Worm (Caenorhabditis elegans) whole organism, L3 larva: ENCODE measurements around the gene E01G4.6.

Experiments used
- R02D3.7 ChIP-seq: fragments of 150-350 bp; optimal IDR thresholded peaks from 2 replicates; lab custom pipeline; 2014; ENCODE audit warnings: missing biosample characterization, missing genetic modification characterization
- ama-1 ChIP-seq: fragments of 150-350 bp; optimal IDR thresholded peaks from 2 replicates; lab custom pipeline; 2018
- ceh-16 ChIP-seq: sonication (generic microtip); optimal IDR thresholded peaks from 2 replicates; lab custom pipeline; 2017; ENCODE audit warnings: missing biosample characterization, missing genetic modification characterization
- ceh-82 ChIP-seq: fragments of 150-350 bp; optimal IDR thresholded peaks from 2 replicates; lab custom pipeline; 2014; ENCODE audit warnings: missing biosample characterization, missing genetic modification characterization
- ceh-9 ChIP-seq: sonication (generic microtip); optimal IDR thresholded peaks from 2 replicates; lab custom pipeline; 2018; ENCODE audit warnings: missing biosample characterization, missing genetic modification characterization
- daf-12 ChIP-seq: fragments of 150-350 bp; optimal IDR thresholded peaks from 2 replicates; lab custom pipeline; 2014; ENCODE audit warnings: missing biosample characterization, missing genetic modification reagents, missing genetic modification characterization
- egl-27 ChIP-seq: sonication (generic microtip); optimal IDR thresholded peaks from 4 replicates; lab custom pipeline; 2017; ENCODE audit warnings: missing biosample characterization, missing genetic modification reagents, missing genetic modification characterization
- egl-5 ChIP-seq: fragments of 150-350 bp; optimal IDR thresholded peaks from 2 replicates; lab custom pipeline; 2017; ENCODE audit warnings: missing biosample characterization, missing genetic modification reagents, missing genetic modification characterization, inconsistent platforms
- elt-2 ChIP-seq: sonication (generic microtip); optimal IDR thresholded peaks from 2 replicates; lab custom pipeline; 2016; ENCODE audit warnings: missing genetic modification reagents, mild to moderate bottlenecking, missing genetic modification characterization, missing compliant biosample characterization
- eor-1 ChIP-seq, 2 experiments: fragments of 150-350 bp; optimal IDR thresholded peaks; 2 replicates each; lab custom pipeline; 2014 to 2018; ENCODE audit warnings: missing biosample characterization in 2 of 2, missing genetic modification characterization in 2 of 2
- fkh-2 ChIP-seq: fragments of 150-350 bp; optimal IDR thresholded peaks from 2 replicates; lab custom pipeline; 2014; ENCODE audit warnings: missing biosample characterization, missing genetic modification reagents, missing genetic modification characterization
- fos-1 ChIP-seq: fragments of 150-350 bp; optimal IDR thresholded peaks from 2 replicates; lab custom pipeline; 2014; ENCODE audit warnings: missing biosample characterization, missing genetic modification characterization
- jun-1 ChIP-seq: fragments of 150-350 bp; optimal IDR thresholded peaks from 2 replicates; lab custom pipeline; 2014; ENCODE audit warnings: missing biosample characterization, missing genetic modification reagents, missing genetic modification characterization
- lin-39 ChIP-seq: fragments of 150-350 bp; optimal IDR thresholded peaks from 2 replicates; lab custom pipeline; 2018; ENCODE audit warnings: missing biosample characterization, missing genetic modification reagents, missing genetic modification characterization
- mdl-1 ChIP-seq: fragments of 150-350 bp; optimal IDR thresholded peaks from 2 replicates; lab custom pipeline; 2014; ENCODE audit warnings: missing biosample characterization, missing genetic modification characterization
- nfya-1 ChIP-seq: sonication (generic microtip); optimal IDR thresholded peaks from 2 replicates; lab custom pipeline; 2017; ENCODE audit warnings: missing genetic modification characterization, mild to moderate bottlenecking, missing compliant biosample characterization, antibody characterized with exemption, moderate library complexity; ENCODE audit not compliant: insufficient read depth
- nhr-11 ChIP-seq: fragments of 150-350 bp; optimal IDR thresholded peaks from 2 replicates; lab custom pipeline; 2014; ENCODE audit warnings: missing biosample characterization, missing genetic modification characterization
- nhr-23 ChIP-seq: fragments of 150-350 bp; optimal IDR thresholded peaks from 2 replicates; lab custom pipeline; 2014; ENCODE audit warnings: missing biosample characterization, missing genetic modification reagents, missing genetic modification characterization
- nhr-25 ChIP-seq: sonication (generic microtip); optimal IDR thresholded peaks from 2 replicates; lab custom pipeline; 2017; ENCODE audit warnings: missing biosample characterization, missing genetic modification characterization
- nhr-28 ChIP-seq: fragments of 150-350 bp; optimal IDR thresholded peaks from 2 replicates; lab custom pipeline; 2014; ENCODE audit warnings: missing biosample characterization, missing genetic modification characterization
- nhr-43 ChIP-seq: sonication (generic microtip); optimal IDR thresholded peaks from 2 replicates; lab custom pipeline; 2016; ENCODE audit warnings: mild to moderate bottlenecking, missing genetic modification characterization, missing compliant biosample characterization; ENCODE audit not compliant: poor library complexity, severe bottlenecking
- nhr-67 ChIP-seq: fragments of 150-350 bp; optimal IDR thresholded peaks from 2 replicates; lab custom pipeline; 2014; ENCODE audit warnings: missing biosample characterization, missing genetic modification characterization
- nhr-77 ChIP-seq: fragments of 150-350 bp; optimal IDR thresholded peaks from 2 replicates; lab custom pipeline; 2014; ENCODE audit warnings: missing biosample characterization, missing genetic modification characterization
- pha-4 ChIP-seq: fragments of 150-350 bp; optimal IDR thresholded peaks from 2 replicates; lab custom pipeline; 2014; ENCODE audit warnings: missing biosample characterization, missing genetic modification reagents, missing genetic modification characterization
- pqm-1 ChIP-seq: fragments of 150-350 bp; optimal IDR thresholded peaks from 2 replicates; lab custom pipeline; 2017; ENCODE audit warnings: missing biosample characterization, missing genetic modification characterization, inconsistent platforms
- skn-1 ChIP-seq: fragments of 150-350 bp; optimal IDR thresholded peaks from 2 replicates; lab custom pipeline; 2014; ENCODE audit warnings: missing biosample characterization, missing genetic modification characterization
- unc-39 ChIP-seq: sonication (generic microtip); optimal IDR thresholded peaks from 4 replicates; lab custom pipeline; 2017; ENCODE audit warnings: missing biosample characterization, missing genetic modification characterization
- zag-1 ChIP-seq: fragments of 150-350 bp; optimal IDR thresholded peaks from 2 replicates; lab custom pipeline; 2014; ENCODE audit warnings: missing biosample characterization, missing genetic modification characterization
- ztf-11 ChIP-seq: fragments of 150-350 bp; optimal IDR thresholded peaks from 2 replicates; lab custom pipeline; 2014; ENCODE audit warnings: missing biosample characterization, missing genetic modification characterization

Gene E01G4.6

DNA sequence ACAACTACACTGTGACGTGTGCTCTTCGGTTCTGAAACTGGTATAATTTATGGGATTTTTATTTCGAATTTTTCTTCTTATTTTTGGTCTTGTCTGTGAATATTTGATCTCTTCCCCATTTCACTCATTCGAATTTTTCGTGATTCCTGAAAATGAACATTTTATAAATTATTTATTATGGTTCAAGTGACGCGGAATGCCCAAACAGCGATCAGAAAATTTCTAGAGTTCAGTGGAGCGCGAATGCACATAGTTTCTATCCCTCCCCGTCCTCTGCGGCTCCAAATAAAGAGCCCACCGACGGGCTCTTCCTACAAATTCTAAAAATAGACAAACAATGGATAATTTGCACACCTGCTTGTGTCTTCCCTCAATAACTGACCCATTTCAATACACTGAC is 21.4 kb downstream of the E01G4.6 start, which contains the start of gene F54F11.1:
TSS of gene F54F11.1 (plus strand) at position 301 of the 400 bp plus-strand sequence.
- TF ChIP-seq skn-1 (tag; lab: Kevin White, UChicago), result no peak
- TF ChIP-seq nhr-23 (tag; lab: Kevin White, UChicago), result no peak
- no peak for TF ChIP-seq nhr-77 (tag; lab: Kevin White, UChicago)
- no peak for TF ChIP-seq pha-4 (tag; lab: Kevin White, UChicago)

DNA sequence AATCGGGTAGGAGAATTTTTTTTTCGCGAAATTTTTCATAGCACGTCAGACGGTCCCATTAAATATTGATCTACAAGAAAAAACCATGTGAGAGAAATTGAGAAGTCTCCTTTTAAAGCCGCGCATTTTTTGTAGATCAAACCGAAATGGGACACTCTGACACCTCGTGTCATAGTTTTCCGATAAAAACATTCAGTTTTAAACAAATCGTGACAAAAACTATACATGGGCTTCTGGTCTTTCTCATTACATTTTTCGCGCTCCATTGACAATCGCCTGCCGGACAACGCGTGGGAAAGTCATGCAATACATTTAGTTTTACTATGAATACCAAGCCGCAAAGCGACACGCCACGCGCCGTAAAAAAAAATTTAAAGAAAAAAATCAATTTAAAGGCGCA is 23.2 kb downstream of the E01G4.6 start:
- TF ChIP-seq mdl-1 (tag; lab: Kevin White, UChicago), result no peak
- TF ChIP-seq ceh-82 (tag; lab: Kevin White, UChicago), result no peak
- TF ChIP-seq unc-39 (tag; lab: Kevin White, UChicago), result no peak
- TF ChIP-seq skn-1 (tag; lab: Kevin White, UChicago), result no peak

DNA sequence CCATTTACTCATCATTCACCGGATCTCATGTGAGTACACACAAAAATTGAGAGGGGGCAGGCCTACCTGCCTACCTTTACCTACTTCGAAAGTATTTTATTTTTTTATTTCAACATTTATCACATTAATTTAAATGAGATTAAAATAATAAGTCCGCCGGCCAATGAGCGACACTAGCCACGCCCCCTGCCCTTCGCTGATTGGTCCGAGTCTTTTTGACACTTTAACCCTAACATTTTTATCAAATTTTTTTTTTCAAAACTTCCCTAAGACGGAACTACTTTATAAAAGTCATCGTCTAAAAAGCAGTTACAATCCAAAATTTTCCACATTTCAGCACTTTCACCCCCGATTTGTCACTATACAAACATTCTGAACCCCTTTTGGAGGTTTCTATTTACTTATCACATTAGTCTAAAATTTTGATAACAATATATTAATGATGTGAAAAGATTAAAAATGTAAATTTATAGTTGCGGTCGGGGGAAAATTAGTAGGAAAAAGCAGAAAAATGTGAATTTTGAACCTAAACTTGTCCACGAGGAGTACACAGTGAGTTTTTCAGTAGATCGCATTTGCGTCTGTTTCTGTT is 23.9 kb downstream of the E01G4.6 start:
- TF ChIP-seq nhr-11, result no peak
- peak; percentile 76 for TF ChIP-seq nfya-1 (tag; lab: Kevin White, UChicago)
- no peak for TF ChIP-seq lin-39 (tag; lab: Kevin White, UChicago)
- peak; percentile 18 for TF ChIP-seq skn-1 (tag; lab: Kevin White, UChicago)
- peak; percentile 64 for TF ChIP-seq elt-2 (tag; lab: Kevin White, UChicago)
- TF ChIP-seq pqm-1 (tag; lab: Kevin White, UChicago), result peak; percentile 58

DNA sequence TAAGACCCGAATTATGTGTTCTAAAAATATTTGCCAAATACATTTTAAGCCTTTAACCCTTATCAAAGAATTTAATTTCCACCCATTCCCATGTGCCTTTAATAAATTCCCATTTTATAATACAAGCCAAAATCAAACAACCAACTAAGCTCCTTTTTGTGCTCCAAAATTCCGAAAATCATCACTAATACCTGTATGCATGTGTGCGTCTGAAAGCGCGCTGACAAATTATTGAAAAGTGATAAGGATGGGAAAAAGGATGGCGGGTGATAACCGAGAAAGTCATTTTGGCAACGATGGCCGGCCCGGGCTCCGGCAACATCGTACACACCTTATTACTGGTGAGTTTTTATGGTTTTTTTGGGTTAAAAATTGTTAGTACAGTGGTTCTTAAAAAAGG is 25.3 kb downstream of the E01G4.6 start, which contains the start of gene nep-17:
TSS of gene nep-17 (plus strand) at position 285 of the 400 bp plus-strand sequence.
- TF ChIP-seq fos-1 (tag; lab: Kevin White, UChicago) (no peak), ceh-82 (tag; lab: Kevin White, UChicago) (no peak), skn-1 (tag; lab: Kevin White, UChicago) (peak; percentile 66), jun-1 (tag; lab: Kevin White, UChicago) (no peak), elt-2 (tag; lab: Kevin White, UChicago) (peak; percentile 82), pqm-1 (tag; lab: Kevin White, UChicago) (peak; percentile 80)
- TF ChIP-seq, all 47 proteins: peak for 3

DNA sequence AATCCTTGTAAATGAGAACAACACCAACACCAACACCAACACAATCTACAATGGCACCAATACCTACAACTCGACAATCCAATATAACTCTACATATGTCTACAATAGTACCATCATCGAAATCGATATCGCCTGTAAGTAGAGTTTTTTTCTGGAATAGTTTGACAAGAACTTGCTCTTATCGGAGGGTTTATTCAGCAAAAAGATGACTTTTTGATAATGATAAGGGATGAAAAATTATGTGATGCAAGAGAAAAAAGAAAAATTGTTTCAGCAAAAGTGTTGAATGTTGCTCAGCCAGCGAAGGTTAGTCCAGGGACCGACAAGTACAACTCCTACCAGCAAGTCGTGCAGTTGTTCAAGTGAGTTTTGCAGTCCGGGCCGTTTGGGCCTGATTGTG is 26.4 kb downstream of the E01G4.6 start:
- TF ChIP-seq pqm-1 (tag; lab: Kevin White, UChicago) (peak; percentile 1), egl-5 (tag; lab: Kevin White, UChicago) (no peak), elt-2 (tag; lab: Kevin White, UChicago) (peak; percentile 56)

DNA sequence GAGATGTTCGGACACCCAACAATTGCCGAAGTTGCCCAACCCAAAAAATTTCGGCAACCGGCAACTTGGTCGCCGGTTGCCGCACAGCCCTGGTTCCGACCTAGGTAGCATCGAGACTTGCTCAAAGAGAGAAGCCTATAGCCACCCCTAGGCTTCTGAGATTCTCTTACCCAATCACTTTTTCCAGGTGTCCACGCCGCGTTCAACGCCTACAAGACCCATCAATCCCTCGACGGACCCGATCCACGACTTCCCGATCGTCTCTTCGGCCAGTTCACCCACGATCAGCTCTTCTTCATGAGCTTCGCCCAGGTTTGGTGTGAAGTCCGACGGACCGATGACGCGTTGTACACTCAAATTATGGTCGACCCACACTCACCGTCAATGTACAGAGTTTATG is 33.6 kb downstream of the E01G4.6 start:
- TF ChIP-seq zag-1 (tag; lab: Kevin White, UChicago), result no peak
- no peak for TF ChIP-seq ceh-9 (tag; lab: Kevin White, UChicago)
- TF ChIP-seq nhr-43 (tag; lab: Kevin White, UChicago), result no peak
- TF ChIP-seq eor-1 (tag; optimal IDR thresholded peaks at IDR 0.05; lab: Kevin White, UChicago), result no peak
- TF ChIP-seq egl-27 (tag; lab: Kevin White, UChicago), result no peak
- no peak for TF ChIP-seq R02D3.7 (tag; lab: Kevin White, UChicago)

DNA sequence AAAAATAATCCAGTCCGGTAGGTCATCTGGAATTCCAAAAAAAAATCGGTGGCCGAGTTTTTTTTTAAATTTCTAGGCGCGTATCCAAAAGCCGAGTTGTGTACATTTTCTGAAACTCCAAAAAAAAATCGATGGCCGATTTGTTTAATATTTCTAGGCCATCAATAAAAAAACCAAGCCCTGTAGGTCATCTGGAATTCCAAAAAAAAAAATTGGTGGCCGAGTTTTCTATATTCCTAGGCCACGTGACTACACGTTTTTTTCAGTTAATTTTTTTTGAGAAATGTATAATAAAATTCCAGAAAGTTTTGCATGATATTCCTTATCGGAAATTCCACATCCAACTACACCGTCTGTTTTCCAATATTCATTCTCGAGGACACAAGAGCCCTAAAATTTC is 35.4 kb downstream of the E01G4.6 start, which contains the start of gene sre-45:
TSS of gene sre-45 (plus strand) at position 301 of the 400 bp plus-strand sequence.
- TF ChIP-seq nhr-28, result no peak
- TF ChIP-seq zag-1 (tag; lab: Kevin White, UChicago), result no peak
- no peak for TF ChIP-seq nfya-1 (tag; lab: Kevin White, UChicago)
- TF ChIP-seq fos-1 (tag; lab: Kevin White, UChicago), result no peak
- no peak for TF ChIP-seq ztf-11
- TF ChIP-seq pqm-1 (tag; lab: Kevin White, UChicago), result no peak
- no peak for TF ChIP-seq ceh-82 (tag; lab: Kevin White, UChicago)
- TF ChIP-seq nhr-25 (tag; lab: Kevin White, UChicago), result no peak
- no peak for TF ChIP-seq daf-12 (tag; lab: Kevin White, UChicago)
- TF ChIP-seq ceh-16, result no peak
- no peak for TF ChIP-seq nhr-67 (tag; lab: Kevin White, UChicago)
- TF ChIP-seq jun-1 (tag; lab: Kevin White, UChicago), result no peak
- no peak for TF ChIP-seq ama-1 (lab: Kevin White, UChicago)
- no peak for TF ChIP-seq fkh-2 (tag; lab: Kevin White, UChicago)
- TF ChIP-seq nhr-23 (tag; lab: Kevin White, UChicago), result no peak
- no peak for TF ChIP-seq egl-27 (tag; lab: Kevin White, UChicago)
